Worm (Caenorhabditis elegans): ENCODE data around the gene thn-6.
"Not testable (repeated sequence)": the region's sequence is repeated elsewhere in the genome, so short reads cannot be mapped to it uniquely, and the experiment has no call there.

ce11 chrIV:5261786-5262185, 33.1 kb downstream of the thn-6 start:
- not testable (repeated sequence) for TF ChIP-seq ama-1 (optimal IDR thresholded peaks at IDR 0.05); mdl-1 (tag; optimal IDR thresholded peaks at IDR 0.05); lsy-2 (tag; optimal IDR thresholded peaks at IDR 0.05); aly-2 (tag; optimal IDR thresholded peaks at IDR 0.05); mep-1 (tag; optimal IDR thresholded peaks at IDR 0.05); nhr-25 (tag; optimal IDR thresholded peaks at IDR 0.05; ENCODE audit: borderline replicate concordance, insufficient read depth)
